Fruit fly (Drosophila melanogaster) whole organism, larva: ENCODE measurements around the gene Mur11Da.

Experiments
- noc ChIP-seq: fragments of 200-800 bp; sonication (Bioruptor generic); optimal IDR thresholded peaks from 3 replicates; lab custom pipeline; 2019; ENCODE audit warnings: missing biosample characterization, mild to moderate bottlenecking, missing genetic modification characterization, moderate library complexity

The Mur11Da gene

DNA sequence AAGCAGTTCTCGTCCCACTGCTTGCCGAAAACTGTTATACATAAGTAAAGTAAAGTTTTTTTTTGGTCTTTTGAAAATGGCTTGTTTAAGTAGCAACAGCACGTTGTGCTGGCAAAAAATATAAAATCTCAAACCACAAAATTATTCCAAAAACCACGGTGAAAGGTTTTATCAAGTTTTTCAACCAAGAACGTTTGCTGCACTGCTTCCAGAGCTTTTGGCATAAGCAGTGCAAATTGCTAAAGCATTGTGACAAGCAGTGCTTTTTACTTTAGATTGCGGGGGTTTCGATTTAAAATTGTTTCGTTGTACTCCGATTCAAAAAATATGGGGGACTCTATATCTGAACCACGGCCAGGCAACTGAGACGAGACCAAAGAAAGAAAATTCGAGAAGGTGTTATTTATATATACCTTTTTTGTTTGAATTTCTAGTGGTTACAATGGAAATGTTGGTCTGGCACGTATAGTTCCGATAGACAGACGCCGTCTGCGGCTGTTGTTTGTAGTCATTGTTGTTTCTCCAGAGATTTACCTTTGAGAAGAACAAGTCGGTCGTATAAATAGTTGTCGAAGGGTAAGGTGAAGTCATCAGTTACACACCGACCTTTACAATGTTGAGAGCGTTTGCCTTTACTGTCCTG, at the start of gene Mur11Da:
TSS of gene Mur11Da (plus strand) at position 593 of the 643 bp plus-strand sequence.
- TF ChIP-seq noc: no peak

dm6 chrX:12919594-12919993, 48.1 kb upstream of the Mur11Da start:
- TF ChIP-seq noc: no peak

- no peak for TF ChIP-seq noc
Measured at dm6 chrX:12922338-12922737, 45.4 kb upstream of the Mur11Da start.

DNA sequence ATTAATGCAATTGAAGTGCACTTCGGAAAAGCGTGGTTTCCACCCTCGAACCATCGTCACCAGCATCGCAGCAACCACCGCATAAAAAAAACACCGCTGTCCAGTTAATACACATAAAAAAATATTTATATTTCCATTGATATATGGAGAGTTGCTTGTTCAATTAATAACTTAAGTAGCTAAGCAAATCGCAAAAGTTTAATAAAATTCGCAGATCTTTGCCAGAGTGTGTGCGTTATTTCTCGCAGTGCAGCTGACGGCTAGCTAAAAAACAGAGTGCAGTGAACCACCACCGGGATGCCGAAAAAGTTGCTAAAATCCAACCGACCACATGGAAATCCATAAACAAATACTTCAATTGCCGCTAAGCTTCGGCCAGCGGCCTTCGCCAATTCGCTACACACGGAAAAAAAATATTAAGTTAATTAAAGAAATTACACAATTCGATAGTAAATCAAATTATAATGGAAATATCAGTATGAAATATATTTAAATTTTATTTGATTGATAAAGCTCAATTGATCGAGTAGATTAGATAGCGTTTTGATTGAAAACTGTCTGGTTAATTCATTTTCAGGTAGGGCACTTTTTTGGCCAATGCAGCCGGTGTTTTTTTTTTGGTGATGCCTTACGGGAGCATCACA, 44.3 kb upstream of the Mur11Da start:
- TF ChIP-seq noc: no peak

- no peak for TF ChIP-seq noc
Measured at dm6 chrX:12925426-12926256, 42.0 kb upstream of the Mur11Da start.

- TF ChIP-seq noc: no peak
Measured at dm6 chrX:12927612-12928011, 40.1 kb upstream of the Mur11Da start.

dm6 chrX:12929817-12930216, 37.9 kb upstream of the Mur11Da start:
- TF ChIP-seq noc: no peak

- no peak for TF ChIP-seq noc
Measured at dm6 chrX:12937825-12938520, 29.7 kb upstream of the Mur11Da start.

- no peak for TF ChIP-seq noc
Measured at dm6 chrX:12939021-12939420, 28.7 kb upstream of the Mur11Da start.

DNA sequence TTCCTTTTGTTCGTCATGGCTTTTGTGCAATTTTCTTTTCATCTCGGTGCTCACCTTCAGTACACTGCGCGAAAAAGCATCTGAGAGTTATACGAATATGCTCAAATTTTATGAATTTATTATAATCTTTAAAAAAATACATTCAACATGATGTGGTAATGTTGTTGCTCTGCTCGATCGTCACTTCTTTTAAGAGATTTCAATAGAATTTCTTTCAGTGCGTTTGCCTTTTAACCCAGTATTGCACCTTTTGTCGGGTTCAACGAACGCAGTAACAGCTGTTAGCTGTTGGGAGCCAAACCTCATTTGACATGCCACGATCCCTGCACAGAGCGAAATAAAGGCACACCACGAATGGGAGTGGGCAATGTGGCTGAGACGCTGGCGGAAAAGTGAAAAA, 27.7 kb upstream of the Mur11Da start:
- no peak for TF ChIP-seq noc

- TF ChIP-seq noc: no peak
Measured at dm6 chrX:12940396-12940795, 27.3 kb upstream of the Mur11Da start.

DNA sequence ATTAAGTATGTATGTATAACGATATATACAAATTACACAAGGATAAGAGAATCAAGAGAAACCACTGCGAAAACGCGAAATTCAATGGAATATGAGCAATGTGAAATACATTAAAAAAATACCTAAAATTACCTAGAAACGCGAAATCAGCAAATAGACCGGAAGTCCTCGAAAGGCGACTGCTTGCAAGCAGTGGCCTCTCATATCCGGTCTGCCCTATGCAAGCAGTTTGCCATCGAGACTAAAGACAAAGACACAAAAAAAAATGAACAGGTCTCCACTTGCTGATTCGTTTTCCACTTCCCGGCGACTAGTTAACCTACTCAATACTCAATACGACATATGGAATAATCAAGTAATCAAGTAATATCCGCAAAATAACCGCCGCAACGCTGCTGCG, 20.0 kb upstream of the Mur11Da start:
- TF ChIP-seq noc: no peak

dm6 chrX:12957412-12957895, 10.2 kb upstream of the Mur11Da start, which contains the start of gene hec:
Gene hec, minus strand, starts transcription at chrX:12957462.
- no peak for TF ChIP-seq noc

DNA sequence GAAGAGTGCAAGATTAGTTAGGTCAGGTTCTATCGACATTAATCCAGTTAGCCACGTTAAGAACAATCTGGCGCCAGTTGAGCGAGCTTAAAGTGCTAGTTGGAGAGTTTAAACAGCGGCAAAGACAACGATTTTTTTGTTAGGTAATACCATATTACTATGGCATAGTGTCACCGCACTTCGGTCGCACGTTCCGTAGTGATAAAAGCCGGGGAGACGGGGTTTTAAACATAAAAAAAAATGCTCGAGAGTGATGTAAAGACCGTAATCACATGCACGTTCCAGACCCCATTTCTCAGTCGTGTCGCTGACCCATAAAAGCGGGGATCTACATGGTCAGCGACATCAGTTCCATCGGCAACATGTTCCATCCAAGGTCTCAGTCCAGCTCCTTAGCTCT, 8.8 kb upstream of the Mur11Da start, which contains the start of gene CG32642:
TSS of gene CG32642 (plus strand) at position 301 of the 400 bp plus-strand sequence.
- TF ChIP-seq noc: no peak

- no peak for TF ChIP-seq noc
Measured at dm6 chrX:12970411-12970810, 2.7 kb downstream of the Mur11Da start, which contains the start of gene CG15721. Gene CG15721, plus strand, starts transcription at chrX:12970711.

DNA sequence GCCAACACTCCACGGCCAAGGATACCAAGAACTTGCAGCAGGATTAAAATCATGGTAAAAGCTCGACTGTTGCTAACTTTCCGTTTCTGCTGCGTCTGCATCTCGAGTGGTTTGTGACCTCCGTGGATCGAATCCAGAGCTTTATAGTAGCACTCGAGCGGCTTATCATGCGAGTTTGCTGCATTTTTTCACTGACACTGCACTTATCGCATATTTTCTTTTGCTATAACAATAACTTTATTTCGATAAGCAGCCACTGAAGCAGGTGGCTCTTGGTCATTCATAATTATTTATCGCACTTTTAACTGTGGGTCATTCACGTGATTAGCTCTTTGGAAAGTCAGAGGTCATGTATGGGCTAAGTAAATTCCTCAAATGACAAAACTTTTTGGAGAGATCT, 8.4 kb downstream of the Mur11Da start, which contains the start of gene CG12716:
TSS of gene CG12716 (minus strand) at position 101 of the 400 bp plus-strand sequence.
- TF ChIP-seq noc: no peak
